Worm (Caenorhabditis elegans): ENCODE measurements around the gene cpb-2.
A peak's percentile ranks its signal among the peaks of the same experiment; 100 is the strongest.

Gene cpb-2

ce11 chrII:6208116-6208515 lies 15.5 kb downstream of the cpb-2 start, which contains the start of gene daf-37:
Gene daf-37, minus strand, starts transcription at chrII:6208216.
- TF ChIP-seq lin-29 (GFP tag; IDR thresholded peaks at IDR 0.05) = no peak
- TF ChIP-seq ZK337.2 (GFP tag; IDR thresholded peaks at IDR 0.05) = no peak
- no peak for TF ChIP-seq nhr-6 (tag; optimal IDR thresholded peaks at IDR 0.05)
- TF ChIP-seq ztf-11 (tag; optimal IDR thresholded peaks at IDR 0.05) = no peak
- TF ChIP-seq lin-13 (GFP tag; optimal IDR thresholded peaks at IDR 0.05) = no peak
- peak; percentile 44 for TF ChIP-seq aha-1 (tag)
- TF ChIP-seq ceh-28 (tag; optimal IDR thresholded peaks at IDR 0.05) = no peak
- TF ChIP-seq pqm-1 (tag; optimal IDR thresholded peaks at IDR 0.05) = no peak

- TF ChIP-seq Y105C5A.15 (GFP tag; IDR thresholded peaks at IDR 0.05) = no peak
Observed at ce11 chrII:6219346-6219745, 26.8 kb downstream of the cpb-2 start, which contains the start of gene mks-2. Gene mks-2, minus strand, starts transcription at chrII:6219446.

ce11 chrII:6221470-6221869 lies 28.9 kb downstream of the cpb-2 start:
- no peak for TF ChIP-seq dmd-9 (GFP tag; IDR thresholded peaks at IDR 0.05)
- TF ChIP-seq unc-62 (GFP tag; optimal IDR thresholded peaks at IDR 0.05 in 1 of 2) = peak in 1 of 2 experiments; percentile 92
- no peak for TF ChIP-seq unc-62 (tag; optimal IDR thresholded peaks at IDR 0.05)

ce11 chrII:6222558-6222957 lies 30.0 kb downstream of the cpb-2 start, which contains the start of gene C30B5.6:
Gene C30B5.6, minus strand, starts transcription at chrII:6222658.
- TF ChIP-seq attf-4 (tag; optimal IDR thresholded peaks at IDR 0.05) (no peak), ama-1 (optimal IDR thresholded peaks at IDR 0.05) (no peak), aha-1 (tag) (peak; percentile 29), hif-1 (tag; optimal IDR thresholded peaks at IDR 0.05) (no peak), F49E8.2 (tag; optimal IDR thresholded peaks at IDR 0.05; ENCODE audit: borderline replicate concordance) (no peak), ceh-62 (tag; optimal IDR thresholded peaks at IDR 0.05) (no peak)

- no peak for TF ChIP-seq daf-8 (GFP tag; IDR thresholded peaks at IDR 0.05)
- no peak for TF ChIP-seq egl-27 (tag; optimal IDR thresholded peaks at IDR 0.05)
- TF ChIP-seq php-3 (GFP tag; IDR thresholded peaks at IDR 0.05) = no peak
- TF ChIP-seq ztf-7 (tag; optimal IDR thresholded peaks at IDR 0.05) = no peak
Observed at ce11 chrII:6223755-6224154, 31.2 kb downstream of the cpb-2 start.

ce11 chrII:6226995-6227394 lies 34.4 kb downstream of the cpb-2 start, which contains the start of gene srsy-2:
Gene srsy-2, minus strand, starts transcription at chrII:6227095.
- TF ChIP-seq aha-1 (tag) (peak; percentile 28), R02D3.7 (tag; optimal IDR thresholded peaks at IDR 0.05) (no peak), fkh-10 (GFP tag; optimal IDR thresholded peaks at IDR 0.05) (peak; percentile 32)

- TF ChIP-seq F26F4.8 (GFP tag; conservative IDR thresholded peaks at IDR 0.05) (no peak), ces-1 (GFP tag; optimal IDR thresholded peaks at IDR 0.05) (peak; percentile 26)
Observed at ce11 chrII:6230116-6230515, 37.5 kb downstream of the cpb-2 start.

ce11 chrII:6235432-6236092 lies 43.0 kb downstream of the cpb-2 start, which contains the start of gene T24H7.9:
Gene T24H7.9, minus strand, starts transcription at chrII:6235505.
- no peak for TF ChIP-seq daf-16 (GFP tag; optimal IDR thresholded peaks at IDR 0.05)
- TF ChIP-seq daf-16 (tag; optimal IDR thresholded peaks at IDR 0.05) = peak; percentile 60
- peak; percentile 31 for TF ChIP-seq nhr-28 (tag; optimal IDR thresholded peaks at IDR 0.05)
- TF ChIP-seq dve-1 (tag; optimal IDR thresholded peaks at IDR 0.05; ENCODE audit: insufficient read depth) = peak; percentile 61
- TF ChIP-seq nhr-6 (tag; optimal IDR thresholded peaks at IDR 0.05) = no peak
- peak; percentile 37; the same call in 1 of the 2 replicates for TF ChIP-seq dmd-6 (GFP tag; IDR thresholded peaks at IDR 0.05)
- peak; percentile 8 for TF ChIP-seq mep-1 (tag; optimal IDR thresholded peaks at IDR 0.05)
- TF ChIP-seq spr-3 (GFP tag; optimal IDR thresholded peaks at IDR 0.05) = no peak
- no peak for TF ChIP-seq nhr-111 (GFP tag; optimal IDR thresholded peaks at IDR 0.05)
- no peak for TF ChIP-seq lir-3 (tag; optimal IDR thresholded peaks at IDR 0.05)
- TF ChIP-seq aha-1 (tag) = peak; percentile 68
- no peak for TF ChIP-seq nhr-11 (tag; optimal IDR thresholded peaks at IDR 0.05)
- peak; percentile 66 for TF ChIP-seq hlh-30 (tag; optimal IDR thresholded peaks at IDR 0.05; ENCODE audit: insufficient read depth)
- no peak for TF ChIP-seq mxl-2 (GFP tag; conservative IDR thresholded peaks at IDR 0.05)
- TF ChIP-seq F26F4.8 (GFP tag; conservative IDR thresholded peaks at IDR 0.05) = no peak
- TF ChIP-seq spr-1 (tag; optimal IDR thresholded peaks at IDR 0.05) = no peak
- no peak for TF ChIP-seq gei-8 (GFP tag; optimal IDR thresholded peaks at IDR 0.05)
